Fruit fly (Drosophila melanogaster) whole organism, prepupa: ENCODE data around the gene Sps2.

Source experiments
- CG10631 ChIP-seq: fragments of 200-800 bp; sonication (Bioruptor generic); optimal IDR thresholded peaks from 2 replicates; lab custom pipeline; 2016; ENCODE audit warnings: missing biosample characterization, missing genetic modification characterization
- CG3919 ChIP-seq: fragments of 200-800 bp; sonication (Bioruptor generic); optimal IDR thresholded peaks from 3 replicates; lab custom pipeline; 2016; ENCODE audit warnings: missing biosample characterization, missing genetic modification characterization
- acj6 ChIP-seq: fragments of 200-800 bp; sonication (Bioruptor generic); optimal IDR thresholded peaks from 3 replicates; lab custom pipeline; 2016; ENCODE audit warnings: missing biosample characterization, missing genetic modification characterization

DNA sequence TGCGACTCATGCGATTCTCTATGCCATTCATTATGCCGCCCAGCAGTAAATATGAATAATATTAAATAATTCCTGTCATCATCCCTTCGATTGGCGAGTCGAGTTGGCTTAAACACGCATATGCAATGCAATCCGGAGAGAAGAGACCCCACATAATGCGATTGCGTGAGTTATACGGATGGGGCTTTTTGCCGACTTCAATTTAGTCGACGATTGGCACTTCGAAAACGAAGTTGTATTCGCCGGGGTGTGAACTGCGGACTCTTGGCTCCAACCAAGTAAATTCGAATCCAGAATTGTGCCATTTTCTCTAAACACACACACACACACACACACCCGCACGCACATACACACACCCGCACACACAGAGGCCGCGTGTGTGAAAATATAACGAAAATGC, 33.9 kb downstream of the Sps2 start:
- TF ChIP-seq CG3919 (no peak), CG10631 (no peak), acj6 (GFP tag; lab: Kevin White, UChicago) (no peak)
